Worm (Caenorhabditis elegans) whole organism, mixed stage, embryonic: ENCODE results near the gene ttr-25.

ENCODE experiments used
- M03D4.4 ChIP-seq: sonication (generic microtip); optimal IDR thresholded peaks from 2 replicates; lab custom pipeline; 2017; ENCODE audit warnings: mild to moderate bottlenecking, missing genetic modification characterization, missing compliant biosample characterization
- bed-3 ChIP-seq: fragments of 200-800 bp; sonication (Bioruptor generic); optimal IDR thresholded peaks from 3 replicates; lab custom pipeline; 2018; ENCODE audit warnings: mild to moderate bottlenecking, missing genetic modification characterization, moderate library complexity, missing compliant biosample characterization
- blmp-1 ChIP-seq: fragments of 150-350 bp; optimal IDR thresholded peaks from 2 replicates; lab custom pipeline; 2014; ENCODE audit warnings: missing biosample characterization, missing genetic modification characterization
- ceh-43 ChIP-seq: fragments of 200-800 bp; sonication (Bioruptor generic); optimal IDR thresholded peaks from 2 replicates; lab custom pipeline; 2018; ENCODE audit warnings: mild to moderate bottlenecking, missing genetic modification characterization, moderate library complexity, missing compliant biosample characterization
- ceh-83 ChIP-seq: fragments of 200-800 bp; sonication (Bioruptor generic); optimal IDR thresholded peaks from 2 replicates; lab custom pipeline; 2018; ENCODE audit warnings: mild to moderate bottlenecking, missing genetic modification characterization, missing compliant biosample characterization
- ces-1 ChIP-seq: fragments of 150-350 bp; optimal IDR thresholded peaks from 2 replicates; lab custom pipeline; 2014; ENCODE audit warnings: missing biosample characterization, missing genetic modification reagents, missing genetic modification characterization
- drap-1 ChIP-seq: fragments of 200-800 bp; sonication (Bioruptor generic); optimal IDR thresholded peaks from 3 replicates; lab custom pipeline; 2018; ENCODE audit warnings: mild to moderate bottlenecking, missing genetic modification characterization, missing compliant biosample characterization
- elt-1 ChIP-seq: sonication (generic microtip); optimal IDR thresholded peaks from 2 replicates; lab custom pipeline; 2017; ENCODE audit warnings: missing genetic modification characterization, mild to moderate bottlenecking, missing compliant biosample characterization, antibody characterized with exemption, moderate library complexity, borderline replicate concordance; ENCODE audit not compliant: insufficient read depth
- elt-3 ChIP-seq: fragments of 150-350 bp; optimal IDR thresholded peaks from 2 replicates; lab custom pipeline; 2014; ENCODE audit warnings: missing biosample characterization, missing genetic modification characterization
- flh-1 ChIP-seq: fragments of 200-800 bp; sonication (Bioruptor generic); optimal IDR thresholded peaks from 2 replicates; lab custom pipeline; 2018; ENCODE audit warnings: mild to moderate bottlenecking, missing genetic modification characterization, moderate library complexity, missing compliant biosample characterization
- hlh-1 ChIP-seq: fragments of 150-350 bp; optimal IDR thresholded peaks from 2 replicates; lab custom pipeline; 2014; ENCODE audit warnings: missing biosample characterization, missing genetic modification reagents, missing genetic modification characterization
- lin-13 ChIP-seq: fragments of 150-350 bp; optimal IDR thresholded peaks from 2 replicates; lab custom pipeline; 2014; ENCODE audit warnings: missing biosample characterization, missing genetic modification characterization
- lin-32 ChIP-seq: fragments of 200-800 bp; sonication (Bioruptor generic); optimal IDR thresholded peaks from 2 replicates; lab custom pipeline; 2018; ENCODE audit warnings: mild to moderate bottlenecking, missing genetic modification characterization, missing compliant biosample characterization
- lsy-2 ChIP-seq: fragments of 150-350 bp; optimal IDR thresholded peaks from 2 replicates; lab custom pipeline; 2014; ENCODE audit warnings: missing biosample characterization, missing genetic modification characterization
- mab-5 ChIP-seq: fragments of 150-350 bp; optimal IDR thresholded peaks from 2 replicates; lab custom pipeline; 2014; ENCODE audit warnings: missing biosample characterization, missing genetic modification characterization
- mep-1 ChIP-seq: fragments of 150-350 bp; optimal IDR thresholded peaks from 2 replicates; lab custom pipeline; 2017; ENCODE audit warnings: missing biosample characterization, missing genetic modification reagents, missing genetic modification characterization, inconsistent platforms
- mls-2 ChIP-seq: sonication (generic microtip); optimal IDR thresholded peaks from 2 replicates; lab custom pipeline; 2016; ENCODE audit warnings: mild to moderate bottlenecking, missing genetic modification characterization, moderate library complexity, missing compliant biosample characterization
- nhr-12 ChIP-seq: fragments of 150-350 bp; optimal IDR thresholded peaks from 2 replicates; lab custom pipeline; 2014; ENCODE audit warnings: missing biosample characterization, missing genetic modification characterization
- nhr-2 ChIP-seq: fragments of 150-350 bp; optimal IDR thresholded peaks from 2 replicates; lab custom pipeline; 2014; ENCODE audit warnings: missing biosample characterization, missing genetic modification characterization
- nhr-28 ChIP-seq: fragments of 150-350 bp; optimal IDR thresholded peaks from 2 replicates; lab custom pipeline; 2014; ENCODE audit warnings: missing biosample characterization, missing genetic modification characterization
- nhr-76 ChIP-seq: sonication (generic microtip); optimal IDR thresholded peaks from 2 replicates; lab custom pipeline; 2017; ENCODE audit warnings: missing biosample characterization, missing genetic modification characterization
- pha-4 ChIP-seq: fragments of 150-350 bp; optimal IDR thresholded peaks from 2 replicates; lab custom pipeline; 2018; ENCODE audit warnings: missing biosample characterization, missing genetic modification reagents, missing genetic modification characterization
- sem-2 ChIP-seq: fragments of 200-800 bp; sonication (Bioruptor generic); optimal IDR thresholded peaks from 2 replicates; lab custom pipeline; 2018; ENCODE audit warnings: mild to moderate bottlenecking, missing genetic modification characterization, missing compliant biosample characterization
- snpc-4 ChIP-seq: fragments of 150-350 bp; optimal IDR thresholded peaks from 2 replicates; lab custom pipeline; 2014; ENCODE audit warnings: missing biosample characterization, missing genetic modification characterization
- sptf-1 ChIP-seq: sonication (generic microtip); optimal IDR thresholded peaks from 2 replicates; lab custom pipeline; 2017; ENCODE audit warnings: mild to moderate bottlenecking, missing genetic modification characterization, moderate library complexity, missing compliant biosample characterization
- tbx-8 ChIP-seq: fragments of 200-800 bp; sonication (Bioruptor generic); optimal IDR thresholded peaks from 2 replicates; lab custom pipeline; 2018; ENCODE audit warnings: mild to moderate bottlenecking, missing genetic modification characterization, moderate library complexity, missing compliant biosample characterization
- unc-120 ChIP-seq: sonication (generic microtip); optimal IDR thresholded peaks from 2 replicates; lab custom pipeline; 2017; ENCODE audit warnings: missing genetic modification characterization, missing compliant biosample characterization; ENCODE audit not compliant: poor library complexity, severe bottlenecking
- unc-39 ChIP-seq: fragments of 150-350 bp; optimal IDR thresholded peaks from 2 replicates; lab custom pipeline; 2014; ENCODE audit warnings: missing biosample characterization, missing genetic modification characterization
- unc-62 ChIP-seq: fragments of 150-350 bp; optimal IDR thresholded peaks from 2 replicates; lab custom pipeline; 2014; ENCODE audit warnings: missing biosample characterization, missing genetic modification reagents, missing genetic modification characterization
- zip-8 ChIP-seq: fragments of 150-350 bp; optimal IDR thresholded peaks from 2 replicates; lab custom pipeline; 2014; ENCODE audit warnings: missing biosample characterization, missing genetic modification characterization
- ztf-11 ChIP-seq: fragments of 150-350 bp; optimal IDR thresholded peaks from 2 replicates; lab custom pipeline; 2014; ENCODE audit warnings: missing biosample characterization, missing genetic modification characterization

The ttr-25 gene

DNA sequence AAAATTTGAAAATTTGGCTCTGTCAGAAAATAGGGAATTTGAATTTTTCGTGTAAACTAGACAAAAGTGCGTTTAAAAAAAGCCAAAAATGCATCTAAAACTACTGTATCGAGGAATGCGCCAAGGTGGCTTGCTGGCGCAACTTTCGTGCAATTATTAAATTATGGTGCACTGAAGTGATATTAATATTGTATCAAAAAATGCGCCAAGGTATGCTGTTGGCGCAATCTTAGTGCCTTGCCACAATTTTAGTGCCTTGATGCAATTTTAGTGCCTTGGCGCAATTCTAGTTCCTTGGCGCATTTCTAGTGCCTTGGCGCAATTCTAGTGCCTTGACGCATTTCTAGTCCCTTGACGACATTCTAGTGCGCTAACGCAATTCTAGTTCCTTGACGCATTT lies 18.6 kb downstream of the ttr-25 start:
- no peak for TF ChIP-seq nhr-2 (tag; lab: Kevin White, UChicago)
- TF ChIP-seq elt-3 (tag; lab: Kevin White, UChicago) = no peak
- TF ChIP-seq ceh-83 (GFP tag; lab: Kevin White, UChicago) = no peak
- no peak for TF ChIP-seq pha-4 (tag; lab: Kevin White, UChicago)
- TF ChIP-seq lsy-2 (tag; lab: Kevin White, UChicago) = no peak
- TF ChIP-seq mab-5 (tag; lab: Kevin White, UChicago) = no peak
- no peak for TF ChIP-seq ztf-11 (tag; lab: Kevin White, UChicago)
- TF ChIP-seq M03D4.4 (tag; lab: Kevin White, UChicago) = no peak
- no peak for TF ChIP-seq ceh-43 (GFP tag; lab: Kevin White, UChicago)
- TF ChIP-seq tbx-8 (GFP tag; lab: Kevin White, UChicago) = no peak
- TF ChIP-seq drap-1 (GFP tag; lab: Kevin White, UChicago) = no peak
- no peak for TF ChIP-seq unc-62 (GFP tag; lab: Kevin White, UChicago)

DNA sequence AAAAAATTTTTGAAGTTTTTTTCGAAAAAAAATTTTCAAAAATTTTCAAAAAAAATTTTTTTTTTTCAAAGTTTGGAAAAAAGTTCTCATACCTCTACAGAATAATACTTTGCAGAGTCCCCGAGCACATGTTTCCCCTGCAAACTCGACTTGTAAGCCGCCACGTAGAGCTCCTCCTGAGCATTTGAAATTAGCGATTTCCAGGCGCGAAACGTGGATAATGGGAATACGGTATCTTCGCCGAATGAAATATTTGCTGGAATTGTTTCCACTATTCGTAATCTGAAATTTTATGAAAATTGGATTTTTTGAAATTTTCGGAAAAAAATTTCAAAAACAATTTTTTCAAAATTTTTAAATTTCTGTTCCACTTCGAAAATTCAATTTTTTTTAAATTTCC lies 19.6 kb downstream of the ttr-25 start:
- TF ChIP-seq unc-39 (tag; lab: Kevin White, UChicago) = no peak
- TF ChIP-seq mep-1 (tag; lab: Kevin White, UChicago) = no peak
- TF ChIP-seq M03D4.4 (tag; lab: Kevin White, UChicago) = no peak
- no peak for TF ChIP-seq snpc-4 (tag; lab: Kevin White, UChicago)
- TF ChIP-seq sptf-1 (tag; lab: Kevin White, UChicago) = no peak
- no peak for TF ChIP-seq tbx-8 (GFP tag; lab: Kevin White, UChicago)
- no peak for TF ChIP-seq flh-1 (GFP tag; lab: Kevin White, UChicago)
- TF ChIP-seq nhr-2 (tag; lab: Kevin White, UChicago) = no peak
- TF ChIP-seq ces-1 (GFP tag; lab: Kevin White, UChicago) = no peak
- TF ChIP-seq pha-4 (tag; lab: Kevin White, UChicago) = no peak
- TF ChIP-seq nhr-28 (tag; lab: Kevin White, UChicago) = no peak
- TF ChIP-seq mls-2 (tag; lab: Kevin White, UChicago) = no peak
- TF ChIP-seq mab-5 (tag; lab: Kevin White, UChicago) = no peak
- no peak for TF ChIP-seq blmp-1 (tag; lab: Kevin White, UChicago)
- no peak for TF ChIP-seq unc-120 (tag; lab: Kevin White, UChicago)
- no peak for TF ChIP-seq ceh-83 (GFP tag; lab: Kevin White, UChicago)

DNA sequence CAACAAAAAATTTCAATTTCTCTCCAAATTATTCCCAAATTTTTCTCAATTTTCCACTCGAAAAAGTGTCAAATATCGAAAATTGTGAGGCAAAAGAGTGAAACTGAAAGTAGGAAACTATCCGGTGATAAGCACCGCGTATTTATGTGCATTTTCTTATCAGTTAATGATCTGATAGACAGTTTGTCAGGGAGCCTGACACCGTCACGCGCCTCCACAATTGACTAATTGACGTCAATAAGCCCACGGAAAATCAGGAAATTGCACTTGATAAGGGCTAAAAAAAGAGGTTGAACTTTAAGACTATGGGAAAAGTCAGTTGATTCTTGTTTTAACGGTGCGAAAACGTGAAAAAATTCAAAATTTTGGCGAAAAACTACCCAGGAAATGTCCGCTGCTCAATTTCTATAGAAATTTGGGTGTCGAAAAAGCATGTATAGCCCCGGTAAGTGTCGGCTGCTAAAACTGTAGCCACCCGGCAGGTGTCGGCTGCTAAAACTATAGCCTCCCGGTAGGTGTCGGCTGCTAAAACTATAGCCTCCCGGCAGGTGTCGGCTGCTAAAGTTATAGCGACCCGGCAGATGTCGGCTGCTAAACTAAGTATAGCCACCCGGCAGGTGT lies 21.1 kb downstream of the ttr-25 start:
- TF ChIP-seq nhr-12 (tag; lab: Kevin White, UChicago) (no peak), sem-2 (GFP tag; lab: Kevin White, UChicago) (no peak), elt-1 (tag; lab: Kevin White, UChicago) (no peak), lin-13 (tag; lab: Kevin White, UChicago) (no peak), lin-32 (GFP tag; lab: Kevin White, UChicago) (no peak), blmp-1 (tag; lab: Kevin White, UChicago) (no peak), mab-5 (tag; lab: Kevin White, UChicago) (no peak), flh-1 (GFP tag; lab: Kevin White, UChicago) (no peak), nhr-2 (tag; lab: Kevin White, UChicago) (no peak), ztf-11 (tag; lab: Kevin White, UChicago) (no peak), tbx-8 (GFP tag; lab: Kevin White, UChicago) (no peak)

ce11 chrV:18578306-18578705 lies 21.8 kb downstream of the ttr-25 start:
- no peak for TF ChIP-seq snpc-4 (tag; lab: Kevin White, UChicago)
- no peak for TF ChIP-seq mab-5 (tag; lab: Kevin White, UChicago)
- TF ChIP-seq zip-8 = no peak
- no peak for TF ChIP-seq tbx-8 (GFP tag; lab: Kevin White, UChicago)
- no peak for TF ChIP-seq ces-1 (GFP tag; lab: Kevin White, UChicago)
- no peak for TF ChIP-seq hlh-1 (tag; lab: Kevin White, UChicago)
- no peak for TF ChIP-seq blmp-1 (tag; lab: Kevin White, UChicago)
- TF ChIP-seq unc-62 (GFP tag; lab: Kevin White, UChicago) = no peak
- TF ChIP-seq ztf-11 (tag; lab: Kevin White, UChicago) = no peak
- no peak for TF ChIP-seq lin-13 (tag; lab: Kevin White, UChicago)
- no peak for TF ChIP-seq lsy-2 (tag; lab: Kevin White, UChicago)
- no peak for TF ChIP-seq elt-3 (tag; lab: Kevin White, UChicago)
- no peak for TF ChIP-seq lin-32 (GFP tag; lab: Kevin White, UChicago)
- TF ChIP-seq nhr-76 (tag; lab: Kevin White, UChicago) = no peak
- TF ChIP-seq drap-1 (GFP tag; lab: Kevin White, UChicago) = no peak
- TF ChIP-seq mls-2 (tag; lab: Kevin White, UChicago) = no peak
- TF ChIP-seq bed-3 = no peak
- no peak for TF ChIP-seq flh-1 (GFP tag; lab: Kevin White, UChicago)
